Fruit fly (Drosophila melanogaster): ENCODE measurements around the gene HGTX.
A peak's percentile ranks its signal among the peaks of the same experiment; 100 is the strongest.

The HGTX gene

dm6 chr3L:14640814-14641317, 41.5 kb upstream of the HGTX start:
- no peak for TF ChIP-seq dmrt93B (GFP tag; optimal IDR thresholded peaks at IDR 0.05)
- no peak for TF ChIP-seq CrebA (GFP tag; optimal IDR thresholded peaks at IDR 0.05; ENCODE audit: borderline replicate concordance)
- no peak for TF ChIP-seq Abd-B (GFP tag; optimal IDR thresholded peaks at IDR 0.05)
- TF ChIP-seq ey (GFP tag; optimal IDR thresholded peaks at IDR 0.05) = no peak

DNA sequence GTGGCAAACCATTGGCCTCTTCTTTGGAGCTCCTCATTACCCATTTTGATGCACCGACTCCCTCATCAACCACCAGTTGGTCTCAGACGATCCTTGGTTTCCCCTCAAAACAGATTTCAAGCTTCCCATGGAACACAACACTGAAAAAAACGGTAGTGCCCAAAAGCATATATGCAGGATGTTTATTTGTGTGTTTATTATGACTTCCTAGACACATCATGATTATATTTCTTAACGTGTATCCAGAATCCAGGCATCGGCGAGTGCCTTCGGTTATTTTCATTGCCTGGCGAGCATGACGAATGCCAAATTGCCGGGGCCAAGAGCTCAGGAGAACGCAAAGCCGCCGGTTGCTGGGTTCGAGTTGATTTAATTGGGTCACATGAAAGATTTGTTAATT, 40.4 kb upstream of the HGTX start:
- TF ChIP-seq ey (GFP tag; optimal IDR thresholded peaks at IDR 0.05) = peak; percentile 0
- peak in 1 of 2 experiments; percentile 25 for TF ChIP-seq foxo (GFP tag; optimal IDR thresholded peaks at IDR 0.05)
- TF ChIP-seq Vsx2 (GFP tag; optimal IDR thresholded peaks at IDR 0.05; ENCODE audit: partially characterized antibody) = no peak
- no peak for TF ChIP-seq psq (GFP tag; optimal IDR thresholded peaks at IDR 0.05)
- no peak for TF ChIP-seq jim (GFP tag; optimal IDR thresholded peaks at IDR 0.05)
- TF ChIP-seq br (GFP tag; optimal IDR thresholded peaks at IDR 0.05) = no peak

DNA sequence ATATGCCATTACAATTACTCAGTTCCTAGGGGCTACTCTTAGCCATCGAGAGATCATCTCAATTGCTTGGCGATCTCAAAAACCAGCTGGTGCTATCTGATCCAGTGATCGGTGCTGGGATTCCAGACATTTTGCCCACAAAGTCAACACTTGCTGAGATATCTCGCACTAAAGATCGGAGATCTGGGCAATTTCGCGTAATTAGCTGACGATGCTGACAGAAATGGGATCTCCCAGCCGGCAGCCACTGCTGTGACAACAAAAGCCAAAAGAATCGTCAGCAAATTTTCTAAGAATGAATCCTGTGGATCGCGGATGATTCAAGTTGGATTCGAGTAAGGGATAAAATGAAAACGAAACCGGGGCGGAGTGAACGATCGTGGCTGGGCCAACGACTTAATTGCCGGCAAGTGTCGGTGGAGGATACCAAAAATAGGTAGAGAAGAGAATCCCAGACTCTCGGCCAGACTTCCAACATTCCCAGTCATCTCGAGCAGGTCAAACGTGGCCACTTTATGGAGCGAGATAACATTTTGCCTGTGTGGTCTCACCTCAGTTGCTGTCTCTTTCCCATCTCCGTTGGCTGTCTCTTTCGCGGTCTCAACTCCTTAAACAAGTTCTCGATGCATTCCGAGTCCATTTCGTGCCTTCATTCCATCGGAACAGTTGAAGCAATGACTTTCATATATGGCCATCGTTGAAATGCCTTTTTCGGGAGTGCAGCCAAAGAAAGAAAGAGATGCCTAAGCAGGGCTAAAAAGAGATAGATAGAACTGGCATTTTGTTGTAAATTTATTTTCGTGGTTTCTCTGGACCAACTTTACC, 38.6 kb upstream of the HGTX start:
- TF ChIP-seq Vsx2 (GFP tag; optimal IDR thresholded peaks at IDR 0.05; ENCODE audit: partially characterized antibody) (peak; percentile 50), sv (GFP tag; optimal IDR thresholded peaks at IDR 0.05) (no peak), Abd-B (GFP tag; optimal IDR thresholded peaks at IDR 0.05) (no peak), HLH106 (tag; optimal IDR thresholded peaks at IDR 0.05) (no peak), dl (GFP tag; optimal IDR thresholded peaks at IDR 0.05; ENCODE audit: insufficient read depth in 1 of 2, partially characterized antibody in 2 of 2) (peak in 1 of 2 experiments; percentile 26), ey (GFP tag; optimal IDR thresholded peaks at IDR 0.05) (no peak), Hr78 (GFP tag; optimal IDR thresholded peaks at IDR 0.05) (no peak), psq (GFP tag; optimal IDR thresholded peaks at IDR 0.05) (peak; percentile 42), foxo (GFP tag; optimal IDR thresholded peaks at IDR 0.05) (no peak)

- peak; percentile 78 for TF ChIP-seq tai (GFP tag; optimal IDR thresholded peaks at IDR 0.05)
- TF ChIP-seq CrebA (GFP tag; optimal IDR thresholded peaks at IDR 0.05; ENCODE audit: borderline replicate concordance) = peak; percentile 31
- peak; percentile 79 for TF ChIP-seq dmrt93B (GFP tag; optimal IDR thresholded peaks at IDR 0.05)
- no peak for TF ChIP-seq Dfd (GFP tag; optimal IDR thresholded peaks at IDR 0.05)
- no peak for TF ChIP-seq usp (GFP tag; optimal IDR thresholded peaks at IDR 0.05)
- TF ChIP-seq HLH106 (tag; optimal IDR thresholded peaks at IDR 0.05) = peak; percentile 82
- no peak for TF ChIP-seq Myc (optimal IDR thresholded peaks at IDR 0.05)
- peak; percentile 88 for TF ChIP-seq rgr (GFP tag; optimal IDR thresholded peaks at IDR 0.05)
- no peak for TF ChIP-seq jim (GFP tag; optimal IDR thresholded peaks at IDR 0.05)
- TF ChIP-seq OdsH (GFP tag; optimal IDR thresholded peaks at IDR 0.05) = peak; percentile 87
- peak; percentile 71 for TF ChIP-seq CG9705 (GFP tag; optimal IDR thresholded peaks at IDR 0.05)
- TF ChIP-seq GATAd (GFP tag; optimal IDR thresholded peaks at IDR 0.05) = no peak
- no peak for TF ChIP-seq pan (optimal IDR thresholded peaks at IDR 0.05)
- TF ChIP-seq Abd-B (GFP tag; optimal IDR thresholded peaks at IDR 0.05) = no peak
- TF ChIP-seq Dif (GFP tag; optimal IDR thresholded peaks at IDR 0.05; ENCODE audit: partially characterized antibody) = no peak
- no peak for TF ChIP-seq Mio (GFP tag; optimal IDR thresholded peaks at IDR 0.05)
- no peak for TF ChIP-seq N (GFP tag; optimal IDR thresholded peaks at IDR 0.05)
- TF ChIP-seq Vsx2 (GFP tag; optimal IDR thresholded peaks at IDR 0.05; ENCODE audit: partially characterized antibody) = no peak
- TF ChIP-seq Hnf4 (GFP tag; optimal IDR thresholded peaks at IDR 0.05) = peak; percentile 88
- TF ChIP-seq psq (GFP tag; optimal IDR thresholded peaks at IDR 0.05) = peak; percentile 94
- TF ChIP-seq ey (GFP tag; optimal IDR thresholded peaks at IDR 0.05) = peak; percentile 87
- peak; percentile 83 for TF ChIP-seq Jra (GFP tag; optimal IDR thresholded peaks at IDR 0.05)
- TF ChIP-seq lola (GFP tag; optimal IDR thresholded peaks at IDR 0.05) = no peak
- TF ChIP-seq sage (GFP tag; optimal IDR thresholded peaks at IDR 0.05) = peak; percentile 83
- peak; percentile 79 for TF ChIP-seq brk (GFP tag; optimal IDR thresholded peaks at IDR 0.05)
- no peak for TF ChIP-seq Hr78 (GFP tag; optimal IDR thresholded peaks at IDR 0.05)
- peak; percentile 93 for TF ChIP-seq fru (GFP tag; optimal IDR thresholded peaks at IDR 0.05)
- TF ChIP-seq dsf (GFP tag; optimal IDR thresholded peaks at IDR 0.05; ENCODE audit: borderline replicate concordance) = peak; percentile 42
- no peak for TF ChIP-seq dl (GFP tag; optimal IDR thresholded peaks at IDR 0.05; ENCODE audit: insufficient read depth in 1 of 2, partially characterized antibody in 2 of 2)
- TF ChIP-seq h (GFP tag; optimal IDR thresholded peaks at IDR 0.05) = peak; percentile 93
- peak; percentile 90 for TF ChIP-seq Sp1 (GFP tag; optimal IDR thresholded peaks at IDR 0.05)
- peak; percentile 82 for TF ChIP-seq woc (GFP tag; optimal IDR thresholded peaks at IDR 0.05)
- TF ChIP-seq CG32264 (GFP tag; optimal IDR thresholded peaks at IDR 0.05) = peak; percentile 62
- peak; percentile 93 for TF ChIP-seq br (GFP tag; optimal IDR thresholded peaks at IDR 0.05)
- TF ChIP-seq Hr83 (GFP tag; optimal IDR thresholded peaks at IDR 0.05; ENCODE audit: poor library complexity, severe bottlenecking) = peak; percentile 2
- TF ChIP-seq Rel (GFP tag; optimal IDR thresholded peaks at IDR 0.05) = peak; percentile 49
- peak; percentile 8 for TF ChIP-seq Rel (tag; optimal IDR thresholded peaks at IDR 0.05)
- TF ChIP-seq sv (GFP tag; optimal IDR thresholded peaks at IDR 0.05) = no peak
- TF ChIP-seq foxo (GFP tag; optimal IDR thresholded peaks at IDR 0.05) = peak in 1 of 2 experiments; percentile 92
Measured at dm6 chr3L:14636740-14637189, 37.4 kb upstream of the HGTX start.

All from whole organism, wandering third instar larva.